Worm (Caenorhabditis elegans): ENCODE measurements around the gene srlf-17.

DNA sequence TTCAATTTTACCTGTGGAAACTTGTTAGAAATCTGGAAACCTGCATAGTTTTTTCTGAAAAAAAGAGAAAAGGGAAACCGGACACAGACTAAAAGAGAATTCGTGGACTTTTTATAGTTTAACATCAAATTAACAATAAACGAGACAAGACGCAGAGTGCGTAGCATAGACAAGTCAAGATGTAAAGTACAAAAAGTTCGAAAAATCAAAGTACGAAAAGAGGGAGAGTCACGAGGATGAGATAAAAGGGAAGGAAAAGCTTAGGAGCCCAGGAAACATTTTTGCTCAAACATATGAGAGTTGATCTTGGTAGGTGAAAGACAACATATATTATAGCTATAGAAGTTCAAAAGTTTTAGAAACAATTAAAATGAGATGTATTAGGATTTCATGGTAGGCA, 4.7 kb downstream of the srlf-17 start, which contains the start of gene M7.12:
- no peak for TF ChIP-seq T22C8.4 (GFP tag; IDR thresholded peaks at IDR 0.05)
- no peak for TF ChIP-seq med-1 (GFP tag; optimal IDR thresholded peaks at IDR 0.05; ENCODE audit: insufficient read depth)
